Fruit fly (Drosophila melanogaster) whole organism, embryonic: Measurements from ENCODE around the gene Best2.

Source experiments
- Aef1 ChIP-seq: fragments of 200-800 bp; sonication (Bioruptor generic); IDR thresholded peaks from 3 replicates; pipeline ENCODE4 v1.3.6; 2022; ENCODE audit warnings: missing biosample characterization, missing genetic modification characterization
- B-H2 ChIP-seq: fragments of 200-800 bp; sonication (Bioruptor generic); optimal IDR thresholded peaks from 2 replicates; lab custom pipeline; 2018; ENCODE audit warnings: missing biosample characterization, mild to moderate bottlenecking, missing genetic modification characterization
- BEAF-32 ChIP-seq: fragments of 200-800 bp; sonication (Bioruptor generic); optimal IDR thresholded peaks from 3 replicates; lab custom pipeline; 2017; ENCODE audit warnings: missing biosample characterization, missing genetic modification characterization, mild to moderate bottlenecking, moderate library complexity, missing genetic modification reagents
- CG10654 ChIP-seq: fragments of 200-800 bp; sonication (Bioruptor generic); optimal IDR thresholded peaks from 2 replicates; lab custom pipeline; 2016; ENCODE audit warnings: missing biosample characterization, missing genetic modification characterization
- CG1602 ChIP-seq: fragments of 200-800 bp; sonication (Bioruptor generic); optimal IDR thresholded peaks from 3 replicates; lab custom pipeline; 2016; ENCODE audit warnings: missing biosample characterization, missing genetic modification characterization
- CG16779 ChIP-seq: fragments of 200-800 bp; sonication (Bioruptor generic); IDR thresholded peaks from 2 replicates; pipeline ENCODE4 v1.3.6; 2022; ENCODE audit warnings: missing biosample characterization, missing genetic modification characterization
- CG17385 ChIP-seq: fragments of 200-800 bp; sonication (Bioruptor generic); optimal IDR thresholded peaks from 3 replicates; lab custom pipeline; 2018; ENCODE audit warnings: missing biosample characterization, mild to moderate bottlenecking, missing genetic modification characterization
- CG17829 ChIP-seq: fragments of 200-800 bp; optimal IDR thresholded peaks from 2 replicates; lab custom pipeline; 2019; ENCODE audit warnings: missing biosample characterization, mild to moderate bottlenecking, missing genetic modification characterization, moderate library complexity
- CG31441 ChIP-seq: fragments of 200-800 bp; sonication (Bioruptor generic); IDR thresholded peaks from 2 replicates; pipeline ENCODE4 v1.3.6; 2022; ENCODE audit warnings: missing biosample characterization, missing genetic modification characterization
- CG32532 ChIP-seq: fragments of 200-800 bp; sonication (Bioruptor generic); IDR thresholded peaks from 2 replicates; pipeline ENCODE4 v1.3.6; 2022; ENCODE audit warnings: missing biosample characterization, missing genetic modification characterization
- CG3726 ChIP-seq: fragments of 200-800 bp; sonication (Bioruptor generic); IDR thresholded peaks from 3 replicates; pipeline ENCODE4, ENCODE4 v1.3.6; 2022; ENCODE audit warnings: missing biosample characterization, missing genetic modification characterization
- CG42726 ChIP-seq: fragments of 200-800 bp; sonication (Bioruptor generic); IDR thresholded peaks from 2 replicates; pipeline ENCODE4 v1.3.6; 2022; ENCODE audit warnings: missing biosample characterization, missing genetic modification characterization; ENCODE audit not compliant: partially characterized antibody
- CG5180 ChIP-seq: fragments of 200-800 bp; sonication (Bioruptor generic); optimal IDR thresholded peaks from 3 replicates; lab custom pipeline; 2017; ENCODE audit warnings: missing biosample characterization, missing genetic modification characterization, mild to moderate bottlenecking, moderate library complexity, missing genetic modification reagents
- CG8388 ChIP-seq: fragments of 200-800 bp; sonication (Bioruptor generic); optimal IDR thresholded peaks from 2 replicates; lab custom pipeline; 2019; ENCODE audit warnings: missing biosample characterization, mild to moderate bottlenecking, missing genetic modification characterization, moderate library complexity
- CG9727 ChIP-seq: fragments of 200-800 bp; sonication (Bioruptor generic); optimal IDR thresholded peaks from 3 replicates; lab custom pipeline; 2017; ENCODE audit warnings: missing biosample characterization, mild to moderate bottlenecking, missing genetic modification characterization
- D19A ChIP-seq: fragments of 200-800 bp; optimal IDR thresholded peaks from 3 replicates; lab custom pipeline; 2019; ENCODE audit warnings: missing biosample characterization, mild to moderate bottlenecking, missing genetic modification characterization, moderate library complexity
- Dad ChIP-seq: fragments of 200-800 bp; sonication (Bioruptor generic); optimal IDR thresholded peaks from 3 replicates; lab custom pipeline; 2016; ENCODE audit warnings: missing biosample characterization, missing genetic modification characterization
- Dll ChIP-seq: fragments of 200-800 bp; sonication (Bioruptor generic); IDR thresholded peaks from 4 replicates; pipeline ENCODE4 v1.3.6; 2022; ENCODE audit warnings: missing biosample characterization, missing genetic modification characterization; ENCODE audit not compliant: partially characterized antibody
- Drgx ChIP-seq: fragments of 200-800 bp; sonication (Bioruptor generic); IDR thresholded peaks from 2 replicates; pipeline ENCODE4 v1.3.6; 2022; ENCODE audit warnings: missing biosample characterization, missing genetic modification characterization
- H15 ChIP-seq: fragments of 200-800 bp; sonication (Bioruptor generic); IDR thresholded peaks from 3 replicates; pipeline ENCODE4 v1.3.6; 2022; ENCODE audit warnings: missing biosample characterization, missing genetic modification characterization
- HmgD ChIP-seq: fragments of 200-800 bp; sonication (Bioruptor generic); optimal IDR thresholded peaks from 3 replicates; lab custom pipeline; 2016; ENCODE audit warnings: missing biosample characterization, missing genetic modification characterization
- Hr78 ChIP-seq, 2 experiments: fragments of 200-800 bp in 1 of 2; fragments of >200 bp in 1 of 2; sonication (Bioruptor generic) in 1 of 2; optimal IDR thresholded peaks; 2 replicates each; lab custom pipeline; 2017 to 2019; ENCODE audit warnings: missing biosample characterization in 2 of 2, missing genetic modification characterization in 2 of 2, mild to moderate bottlenecking in 1 of 2, moderate library complexity in 1 of 2
- Mad ChIP-seq: fragments of 200-800 bp; sonication (Bioruptor generic); optimal IDR thresholded peaks from 2 replicates; lab custom pipeline; 2016; ENCODE audit warnings: missing biosample characterization, missing genetic modification characterization
- Nf-YB ChIP-seq: fragments of 200-800 bp; sonication (Bioruptor generic); optimal IDR thresholded peaks from 3 replicates; lab custom pipeline; 2019; ENCODE audit warnings: missing biosample characterization, mild to moderate bottlenecking, missing genetic modification characterization, moderate library complexity
- Side ChIP-seq: fragments of 200-800 bp; sonication (Bioruptor generic); optimal IDR thresholded peaks from 2 replicates; lab custom pipeline; 2016; ENCODE audit warnings: missing biosample characterization, missing genetic modification characterization
- Six4 ChIP-seq: fragments of 200-800 bp; sonication (Bioruptor generic); optimal IDR thresholded peaks from 2 replicates; lab custom pipeline; 2016; ENCODE audit warnings: missing biosample characterization, missing genetic modification characterization
- Spps ChIP-seq: fragments of 200-800 bp; sonication (Bioruptor generic); optimal IDR thresholded peaks from 2 replicates; lab custom pipeline; 2018; ENCODE audit warnings: missing biosample characterization, mild to moderate bottlenecking, missing genetic modification characterization
- cad ChIP-seq: fragments of >200 bp; optimal IDR thresholded peaks from 2 replicates; lab custom pipeline; 2017; ENCODE audit warnings: missing biosample characterization, missing genetic modification characterization
- chif ChIP-seq, 2 experiments: fragments of 200-800 bp; sonication (Bioruptor generic); optimal IDR thresholded peaks; 3 replicates each; lab custom pipeline; 2016; ENCODE audit warnings: missing biosample characterization in 2 of 2, missing genetic modification characterization in 2 of 2
- corto ChIP-seq: fragments of 200-800 bp; sonication (Bioruptor generic); optimal IDR thresholded peaks from 2 replicates; lab custom pipeline; 2016; ENCODE audit warnings: missing biosample characterization, mild to moderate bottlenecking, missing genetic modification characterization, moderate library complexity
- fd3F ChIP-seq: fragments of 200-800 bp; sonication (Bioruptor generic); optimal IDR thresholded peaks from 2 replicates; lab custom pipeline; 2018; ENCODE audit warnings: missing biosample characterization, mild to moderate bottlenecking, missing genetic modification characterization, moderate library complexity
- lbe ChIP-seq: fragments of 200-800 bp; sonication (Bioruptor generic); optimal IDR thresholded peaks from 2 replicates; lab custom pipeline; 2016; ENCODE audit warnings: missing biosample characterization, mild to moderate bottlenecking, missing genetic modification characterization
- maf-S ChIP-seq: fragments of 200-800 bp; sonication (Bioruptor generic); optimal IDR thresholded peaks from 2 replicates; lab custom pipeline; 2016; ENCODE audit warnings: missing biosample characterization, missing genetic modification characterization
- nom ChIP-seq: fragments of 200-800 bp; sonication (Bioruptor generic); optimal IDR thresholded peaks from 2 replicates; lab custom pipeline; 2017; ENCODE audit warnings: missing biosample characterization, missing genetic modification characterization, mild to moderate bottlenecking, moderate library complexity, missing genetic modification reagents
- onecut ChIP-seq: fragments of 200-800 bp; sonication (Bioruptor generic); IDR thresholded peaks from 2 replicates; pipeline ENCODE4 v1.3.6; 2022; ENCODE audit warnings: missing biosample characterization, missing genetic modification characterization
- tna ChIP-seq: fragments of 200-800 bp; sonication (Bioruptor generic); IDR thresholded peaks from 2 replicates; pipeline ENCODE4 v1.3.6; 2022; ENCODE audit warnings: missing biosample characterization, missing genetic modification characterization; ENCODE audit not compliant: partially characterized antibody
- zen2 ChIP-seq: fragments of 200-800 bp; sonication (Bioruptor generic); IDR thresholded peaks from 3 replicates; pipeline ENCODE4 v1.3.6; 2022; ENCODE audit warnings: missing biosample characterization, missing genetic modification characterization; ENCODE audit not compliant: partially characterized antibody

Gene Best2

DNA sequence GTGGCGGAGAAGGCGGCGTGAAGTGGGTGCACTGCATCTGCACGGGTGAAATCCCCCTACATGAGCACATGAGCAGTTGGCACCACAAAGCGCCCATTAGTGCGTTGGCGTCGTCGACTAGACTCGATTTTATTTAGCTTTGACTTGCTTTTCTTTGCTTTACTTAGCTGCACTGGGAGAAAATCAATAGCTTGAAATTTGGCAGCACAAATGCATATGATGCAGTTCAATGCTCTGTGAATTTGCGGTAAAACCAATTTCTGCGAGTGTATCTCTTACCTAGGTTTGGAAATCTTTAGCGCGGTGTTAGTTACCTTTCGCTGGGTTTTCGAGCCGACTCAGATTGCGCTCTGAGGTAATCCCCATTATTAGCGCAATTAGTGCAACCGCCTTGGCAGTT, 48.4 kb upstream of the Best2 start:
- TF ChIP-seq CG10654 (no peak), Drgx (GFP tag; lab: Robert Waterston, UW) (peak; percentile 58)
- TF ChIP-seq, all 482 proteins: peak for 1

DNA sequence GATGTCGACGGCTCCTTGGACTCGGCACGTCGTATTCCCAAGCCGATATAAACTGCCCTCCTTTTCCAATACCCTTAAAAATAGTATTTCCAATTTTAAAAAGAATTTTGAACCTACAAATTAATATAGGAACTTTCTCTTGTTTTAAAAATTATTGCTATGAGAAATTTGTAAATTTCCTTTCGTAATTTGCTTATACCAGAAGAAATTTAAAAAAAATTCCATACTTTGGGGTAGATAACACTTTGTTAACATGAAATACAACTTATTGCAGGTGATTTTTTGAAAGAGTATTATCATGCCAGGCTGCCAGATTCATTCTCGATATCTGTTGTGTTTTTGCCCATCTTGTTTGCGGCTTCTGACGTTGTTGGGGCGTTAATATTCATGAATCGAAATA, 46.0 kb upstream of the Best2 start:
- TF ChIP-seq D19A (tag; lab: Kevin White, UChicago) (peak; percentile 7), Six4 (GFP tag; lab: Kevin White, UChicago) (no peak)

DNA sequence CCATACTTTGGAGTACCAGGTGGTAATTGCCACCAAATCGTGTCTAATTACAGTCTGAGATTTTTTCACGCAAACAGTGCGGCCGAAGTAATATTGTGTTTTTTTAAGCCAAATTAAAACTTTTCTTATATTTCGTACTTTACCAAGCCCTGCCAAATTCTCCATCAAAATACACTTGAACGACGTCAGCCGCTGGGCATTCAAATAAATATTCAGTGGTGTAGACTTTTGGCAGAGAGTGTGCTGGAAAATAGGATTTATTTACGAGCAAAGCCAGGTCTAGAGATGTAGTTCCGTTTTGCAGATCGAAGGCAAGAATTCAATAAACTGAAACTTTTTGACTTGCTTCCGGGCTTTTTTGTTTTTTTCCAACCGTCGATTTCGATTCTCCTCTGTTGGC, 40.1 kb upstream of the Best2 start:
- TF ChIP-seq Spps (tag; lab: Kevin White, UChicago) (no peak), CG8388 (peak; percentile 55)
- TF ChIP-seq, all 482 proteins: peak for 1

DNA sequence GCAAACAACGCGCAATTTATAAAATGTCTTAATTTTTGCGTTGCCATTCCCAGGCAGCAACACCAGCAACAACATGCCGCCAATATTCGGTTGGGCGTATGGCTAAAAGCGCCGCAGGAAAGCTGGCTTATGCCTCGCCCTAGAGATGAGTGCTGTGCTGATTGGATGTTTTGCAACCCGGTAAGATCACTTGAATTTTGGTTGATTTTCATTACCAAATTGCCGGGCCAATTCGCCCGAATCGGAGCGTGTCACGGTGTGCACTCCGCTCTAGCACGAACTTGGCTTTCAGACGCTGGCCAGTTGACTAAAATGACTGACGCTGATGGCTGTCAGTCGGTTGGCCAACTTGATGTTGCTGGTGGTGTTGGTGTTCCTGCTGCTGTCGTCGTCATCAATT, 28.9 kb upstream of the Best2 start:
- TF ChIP-seq CG3726 (no peak), corto (peak; percentile 20), lbe (GFP tag; lab: Kevin White, UChicago) (peak; percentile 37), chif (GFP tag; optimal IDR thresholded peaks at IDR 0.05; lab: Kevin White, UChicago) (no peak), nom (GFP tag; lab: Kevin White, UChicago) (peak; percentile 55), CG16779 (no peak), Drgx (GFP tag; lab: Robert Waterston, UW) (peak; percentile 67), onecut (GFP tag; lab: Robert Waterston, UW) (no peak), BEAF-32 (GFP tag; lab: Kevin White, UChicago) (peak; percentile 3), HmgD (no peak), CG31441 (GFP tag; lab: Robert Waterston, UW) (no peak), B-H2 (GFP tag; lab: Kevin White, UChicago) (no peak), tna (GFP tag; lab: Robert Waterston, UW) (no peak), Dll (GFP tag; lab: Robert Waterston, UW) (0 out of 4 replicates have a peak, but pooled peaks have one; percentile 28), Side (GFP tag; lab: Kevin White, UChicago) (no peak), CG17385 (GFP tag; lab: Kevin White, UChicago) (no peak), CG32532 (GFP tag; lab: Robert Waterston, UW) (no peak), H15 (GFP tag; lab: Robert Waterston, UW) (peak; percentile 12; the same call in 1 of the 3 replicates), fd3F (GFP tag; lab: Kevin White, UChicago) (no peak), cad (GFP tag; lab: Kevin White, UChicago) (no peak)

DNA sequence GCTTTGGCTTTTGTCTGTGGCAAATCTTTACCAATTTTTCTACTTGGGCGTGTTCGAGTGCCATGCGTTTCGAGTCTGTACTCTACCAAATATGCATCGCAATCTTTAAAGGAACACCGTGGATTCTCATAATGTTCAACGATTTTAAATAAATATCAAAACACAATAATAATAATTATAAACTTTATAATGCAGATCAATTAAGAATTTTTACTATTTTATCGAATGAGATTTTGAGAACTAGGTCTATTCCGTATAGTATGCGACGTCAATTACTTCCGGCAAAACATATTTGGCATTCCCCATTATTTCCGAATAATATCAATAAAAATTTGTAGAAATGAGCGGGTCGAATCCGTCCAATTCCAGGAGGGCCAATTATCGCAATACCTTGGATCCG, 19.0 kb upstream of the Best2 start, which contains the start of gene CG43168:
TSS of gene CG43168 (plus strand) at position 301 of the 400 bp plus-strand sequence.
- TF ChIP-seq Mad (GFP tag; lab: Kevin White, UChicago): no peak
- TF ChIP-seq Nf-YB (GFP tag; lab: Kevin White, UChicago): no peak
- TF ChIP-seq Aef1: no peak
- no peak for TF ChIP-seq Hr78 (GFP tag; optimal IDR thresholded peaks at IDR 0.05; lab: Kevin White, UChicago)
- TF ChIP-seq CG42726 (GFP tag; lab: Robert Waterston, UW): no peak
- TF ChIP-seq CG1602 (GFP tag; lab: Kevin White, UChicago): no peak
- no peak for TF ChIP-seq CG5180
- no peak for TF ChIP-seq CG17829 (tag; lab: Kevin White, UChicago)
- no peak for TF ChIP-seq maf-S (GFP tag; lab: Kevin White, UChicago)
- no peak for TF ChIP-seq CG9727 (GFP tag; lab: Kevin White, UChicago)
- no peak for TF ChIP-seq Dad (GFP tag; lab: Kevin White, UChicago)
- TF ChIP-seq zen2 (GFP tag; lab: Robert Waterston, UW): no peak
